Worm (Caenorhabditis elegans) whole organism, L3 larva: ENCODE measurements around the gene Y39A1A.31.

Source experiments
- ZK546.5 ChIP-seq: sonication (generic microtip); optimal IDR thresholded peaks from 2 replicates; lab custom pipeline; 2017; ENCODE audit warnings: missing biosample characterization, missing genetic modification characterization
- aly-2 ChIP-seq: fragments of 150-350 bp; optimal IDR thresholded peaks from 2 replicates; lab custom pipeline; 2014; ENCODE audit warnings: missing biosample characterization, missing genetic modification characterization
- ama-1 ChIP-seq: fragments of 150-350 bp; optimal IDR thresholded peaks from 2 replicates; lab custom pipeline; 2018
- elt-1 ChIP-seq: fragments of 150-350 bp; optimal IDR thresholded peaks from 2 replicates; lab custom pipeline; 2014; ENCODE audit warnings: missing biosample characterization, missing genetic modification characterization
- jun-1 ChIP-seq: fragments of 150-350 bp; optimal IDR thresholded peaks from 2 replicates; lab custom pipeline; 2014; ENCODE audit warnings: missing biosample characterization, missing genetic modification reagents, missing genetic modification characterization
- lin-15B ChIP-seq: fragments of 150-350 bp; optimal IDR thresholded peaks from 2 replicates; lab custom pipeline; 2014; ENCODE audit warnings: missing biosample characterization, missing genetic modification characterization
- nhr-23 ChIP-seq: fragments of 150-350 bp; optimal IDR thresholded peaks from 2 replicates; lab custom pipeline; 2014; ENCODE audit warnings: missing biosample characterization, missing genetic modification reagents, missing genetic modification characterization
- nhr-25 ChIP-seq: sonication (generic microtip); optimal IDR thresholded peaks from 2 replicates; lab custom pipeline; 2017; ENCODE audit warnings: missing biosample characterization, missing genetic modification characterization
- nhr-28 ChIP-seq: fragments of 150-350 bp; optimal IDR thresholded peaks from 2 replicates; lab custom pipeline; 2014; ENCODE audit warnings: missing biosample characterization, missing genetic modification characterization
- nhr-77 ChIP-seq: fragments of 150-350 bp; optimal IDR thresholded peaks from 2 replicates; lab custom pipeline; 2014; ENCODE audit warnings: missing biosample characterization, missing genetic modification characterization
- pqm-1 ChIP-seq: fragments of 150-350 bp; optimal IDR thresholded peaks from 2 replicates; lab custom pipeline; 2017; ENCODE audit warnings: missing biosample characterization, missing genetic modification characterization, inconsistent platforms
- unc-62 ChIP-seq: fragments of 150-350 bp; sonication (generic microtip); optimal IDR thresholded peaks from 4 replicates; lab custom pipeline; 2014; ENCODE audit warnings: missing biosample characterization, missing genetic modification reagents, missing genetic modification characterization

DNA sequence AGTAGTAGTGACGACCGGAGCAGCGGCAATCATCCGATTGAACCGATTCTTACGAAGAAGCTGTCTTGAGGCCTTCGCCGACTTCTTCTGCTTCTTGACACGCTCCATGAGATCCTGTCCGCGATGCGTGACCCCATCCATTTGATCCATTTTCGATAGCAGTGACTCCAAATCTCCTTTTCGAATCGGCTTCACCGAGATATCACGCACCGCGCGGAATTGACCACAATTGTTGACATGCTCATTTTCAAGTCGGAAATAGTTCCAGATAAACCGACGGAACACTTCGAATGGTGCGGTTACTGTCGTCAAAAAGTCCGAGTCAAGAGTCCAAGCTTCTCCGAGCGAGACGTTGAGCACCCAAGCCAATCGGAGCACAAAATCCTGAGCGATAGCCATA lies 14.9 kb upstream of the Y39A1A.31 start:
- no peak for TF ChIP-seq lin-15B (tag; lab: Kevin White, UChicago)
- no peak for TF ChIP-seq aly-2 (tag; lab: Kevin White, UChicago)
- TF ChIP-seq unc-62 (GFP tag; lab: Kevin White, UChicago) = no peak
- TF ChIP-seq nhr-23 (tag; lab: Kevin White, UChicago) = no peak
- TF ChIP-seq jun-1 = no peak
- TF ChIP-seq nhr-77 (tag; lab: Kevin White, UChicago) = no peak
- no peak for TF ChIP-seq elt-1
- no peak for TF ChIP-seq pqm-1 (tag; lab: Kevin White, UChicago)
- no peak for TF ChIP-seq ama-1 (lab: Kevin White, UChicago)
- no peak for TF ChIP-seq ZK546.5
- TF ChIP-seq nhr-28 (tag; lab: Kevin White, UChicago) = no peak
- TF ChIP-seq nhr-25 (tag; lab: Kevin White, UChicago) = no peak
